Worm (Caenorhabditis elegans): Measurements from ENCODE around the gene met-2.

met-2 gene

ce11 chrIII:8375000-8375399 is at the start of gene met-2:
Gene met-2 (plus strand): TSS chrIII:8375300.
- TF ChIP-seq R02D3.7 (tag; optimal IDR thresholded peaks at IDR 0.05), result no peak

- no peak for TF ChIP-seq lin-13 (GFP tag; optimal IDR thresholded peaks at IDR 0.05)
- no peak for TF ChIP-seq nhr-21 (tag; optimal IDR thresholded peaks at IDR 0.05)
- no peak for TF ChIP-seq egl-27 (tag; optimal IDR thresholded peaks at IDR 0.05)
- no peak for TF ChIP-seq nhr-6 (tag; optimal IDR thresholded peaks at IDR 0.05)
- peak; percentile 36 for TF ChIP-seq fos-1 (tag; optimal IDR thresholded peaks at IDR 0.05)
- TF ChIP-seq blmp-1 (tag; optimal IDR thresholded peaks at IDR 0.05; ENCODE audit: insufficient read depth), result no peak
Measured at ce11 chrIII:8325574-8326513, 49.3 kb upstream of the met-2 start, which contains the start of gene ZC262.13. Gene ZC262.13 (plus strand): TSS chrIII:8326214.

- TF ChIP-seq zag-1 (tag; optimal IDR thresholded peaks at IDR 0.05), result no peak
- no peak for TF ChIP-seq nhr-237 (tag; optimal IDR thresholded peaks at IDR 0.05)
- no peak for TF ChIP-seq gmeb-1 (tag; optimal IDR thresholded peaks at IDR 0.05)
- TF ChIP-seq aly-2 (tag; optimal IDR thresholded peaks at IDR 0.05), result no peak
- no peak for TF ChIP-seq nhr-12 (tag; optimal IDR thresholded peaks at IDR 0.05)
- TF ChIP-seq dmd-4 (tag; optimal IDR thresholded peaks at IDR 0.05), result no peak
- TF ChIP-seq mdl-1 (tag; optimal IDR thresholded peaks at IDR 0.05), result no peak
- no peak for TF ChIP-seq elt-3 (tag; optimal IDR thresholded peaks at IDR 0.05)
- no peak for TF ChIP-seq nhr-21 (tag; optimal IDR thresholded peaks at IDR 0.05)
- TF ChIP-seq mab-5 (tag; optimal IDR thresholded peaks at IDR 0.05), result no peak
- no peak for TF ChIP-seq alr-1 (tag; optimal IDR thresholded peaks at IDR 0.05)
- TF ChIP-seq ztf-4 (tag; optimal IDR thresholded peaks at IDR 0.05), result no peak
- TF ChIP-seq ztf-11 (tag; optimal IDR thresholded peaks at IDR 0.05), result no peak
- no peak for TF ChIP-seq peb-1 (tag; optimal IDR thresholded peaks at IDR 0.05)
- no peak for TF ChIP-seq lin-11 (tag; optimal IDR thresholded peaks at IDR 0.05)
- TF ChIP-seq nhr-25 (tag; optimal IDR thresholded peaks at IDR 0.05), result no peak
- no peak for TF ChIP-seq lsy-2 (tag; optimal IDR thresholded peaks at IDR 0.05)
- no peak for TF ChIP-seq elt-1 (tag; optimal IDR thresholded peaks at IDR 0.05)
- TF ChIP-seq blmp-1 (tag; optimal IDR thresholded peaks at IDR 0.05; ENCODE audit: insufficient read depth), result no peak
- no peak for TF ChIP-seq nhr-129 (tag; optimal IDR thresholded peaks at IDR 0.05)
Measured at ce11 chrIII:8331211-8331610, 43.9 kb upstream of the met-2 start, which contains the start of gene iglr-2. Gene iglr-2 (minus strand): TSS chrIII:8331311.

- TF ChIP-seq lsy-2 (tag; optimal IDR thresholded peaks at IDR 0.05) (peak; percentile 73 to 97), elt-1 (tag; optimal IDR thresholded peaks at IDR 0.05) (no peak), ZK546.5 (tag; optimal IDR thresholded peaks at IDR 0.05) (no peak), nhr-129 (tag; optimal IDR thresholded peaks at IDR 0.05) (peak; percentile 21), nhr-77 (tag; optimal IDR thresholded peaks at IDR 0.05) (no peak), ztf-1 (GFP tag; conservative IDR thresholded peaks at IDR 0.05) (no peak), nhr-237 (tag; optimal IDR thresholded peaks at IDR 0.05) (no peak), dmd-4 (tag; optimal IDR thresholded peaks at IDR 0.05) (no peak), ztf-4 (tag; optimal IDR thresholded peaks at IDR 0.05) (no peak), sma-3 (GFP tag; optimal IDR thresholded peaks at IDR 0.05) (no peak), ztf-11 (tag; optimal IDR thresholded peaks at IDR 0.05) (no peak), nhr-11 (tag; optimal IDR thresholded peaks at IDR 0.05) (no peak), blmp-1 (tag; optimal IDR thresholded peaks at IDR 0.05; ENCODE audit: insufficient read depth) (no peak), C34F6.9 (tag; optimal IDR thresholded peaks at IDR 0.05) (peak; percentile 31)
Measured at ce11 chrIII:8331779-8332178, 43.3 kb upstream of the met-2 start, which contains the start of the genes mrps-18A and ZC262.2. Gene mrps-18A (minus strand): TSS chrIII:8331919. Gene ZC262.2 (plus strand): TSS chrIII:8332062.

- TF ChIP-seq nhr-77 (tag; optimal IDR thresholded peaks at IDR 0.05) (no peak), fos-1 (tag; optimal IDR thresholded peaks at IDR 0.05) (no peak), ZK546.5 (tag; optimal IDR thresholded peaks at IDR 0.05) (no peak), ceh-16 (tag; optimal IDR thresholded peaks at IDR 0.05) (no peak), nhr-11 (tag; optimal IDR thresholded peaks at IDR 0.05) (no peak), aly-2 (tag; optimal IDR thresholded peaks at IDR 0.05) (no peak), nhr-12 (tag; optimal IDR thresholded peaks at IDR 0.05) (no peak), nhr-23 (tag; optimal IDR thresholded peaks at IDR 0.05) (no peak), R02D3.7 (tag; optimal IDR thresholded peaks at IDR 0.05) (no peak), ama-1 (optimal IDR thresholded peaks at IDR 0.05) (no peak), alr-1 (tag; optimal IDR thresholded peaks at IDR 0.05) (no peak), sem-4 (tag; optimal IDR thresholded peaks at IDR 0.05) (no peak), nhr-10 (tag; optimal IDR thresholded peaks at IDR 0.05) (no peak), unc-39 (tag; optimal IDR thresholded peaks at IDR 0.05) (no peak), ceh-82 (tag; optimal IDR thresholded peaks at IDR 0.05) (no peak)
Measured at ce11 chrIII:8334432-8334831, 40.7 kb upstream of the met-2 start, which contains the start of gene ZC262.4. Gene ZC262.4 (minus strand): TSS chrIII:8334532.

Data from whole organism, L2 larva.